Fruit fly (Drosophila melanogaster) whole organism, embryonic: ENCODE measurements around the gene GIIIspla2.

ENCODE experiments used
- ATbp ChIP-seq: fragments of 200-800 bp; sonication (Bioruptor generic); optimal IDR thresholded peaks from 2 replicates; lab custom pipeline; 2017; ENCODE audit warnings: missing biosample characterization, mild to moderate bottlenecking, missing genetic modification characterization, missing genetic modification reagents
- Bgb ChIP-seq: fragments of 200-800 bp; sonication (Bioruptor generic); IDR thresholded peaks from 2 replicates; pipeline ENCODE4 v1.3.6; 2022; ENCODE audit warnings: missing biosample characterization, missing genetic modification characterization; ENCODE audit not compliant: partially characterized antibody
- CG10543 ChIP-seq: fragments of 200-800 bp; sonication (Bioruptor generic); optimal IDR thresholded peaks from 3 replicates; lab custom pipeline; 2017; ENCODE audit warnings: missing biosample characterization, mild to moderate bottlenecking, missing genetic modification characterization, moderate library complexity
- CG11093 ChIP-seq: fragments of 200-800 bp; sonication (Bioruptor generic); IDR thresholded peaks from 3 replicates; pipeline ENCODE4 v1.3.6; 2022; ENCODE audit warnings: missing biosample characterization, missing genetic modification characterization
- CG12659 ChIP-seq: fragments of 200-800 bp; sonication (Bioruptor generic); optimal IDR thresholded peaks from 3 replicates; lab custom pipeline; 2017; ENCODE audit warnings: mild to moderate bottlenecking, missing biosample characterization, missing genetic modification reagents, missing genetic modification characterization
- CG13287 ChIP-seq: fragments of 200-800 bp; sonication (Bioruptor generic); IDR thresholded peaks from 2 replicates; pipeline ENCODE4 v1.3.6; 2022; ENCODE audit warnings: missing biosample characterization, missing genetic modification characterization; ENCODE audit not compliant: partially characterized antibody
- CG14710 ChIP-seq: fragments of 200-800 bp; sonication (Bioruptor generic); optimal IDR thresholded peaks from 3 replicates; lab custom pipeline; 2019; ENCODE audit warnings: missing biosample characterization, mild to moderate bottlenecking, missing genetic modification characterization, moderate library complexity
- CG15514 ChIP-seq: fragments of 200-800 bp; sonication (Bioruptor generic); optimal IDR thresholded peaks from 3 replicates; lab custom pipeline; 2017; ENCODE audit warnings: missing biosample characterization, missing genetic modification characterization, mild to moderate bottlenecking, moderate library complexity, missing genetic modification reagents
- CG16813 ChIP-seq: fragments of 200-800 bp; sonication (Bioruptor generic); IDR thresholded peaks from 3 replicates; pipeline ENCODE4 v1.3.6; 2022; ENCODE audit warnings: missing biosample characterization, missing genetic modification characterization; ENCODE audit not compliant: partially characterized antibody
- CG17385 ChIP-seq: fragments of 200-800 bp; sonication (Bioruptor generic); optimal IDR thresholded peaks from 3 replicates; lab custom pipeline; 2018; ENCODE audit warnings: missing biosample characterization, mild to moderate bottlenecking, missing genetic modification characterization
- CG2129 ChIP-seq: fragments of 200-800 bp; sonication (Bioruptor generic); IDR thresholded peaks from 2 replicates; pipeline ENCODE4 v1.3.6; 2022; ENCODE audit warnings: missing biosample characterization, missing genetic modification characterization; ENCODE audit not compliant: partially characterized antibody
- CG3163 ChIP-seq: fragments of 200-800 bp; sonication (Bioruptor generic); optimal IDR thresholded peaks from 3 replicates; lab custom pipeline; 2016; ENCODE audit warnings: missing biosample characterization, missing genetic modification characterization
- CG42726 ChIP-seq: fragments of 200-800 bp; sonication (Bioruptor generic); IDR thresholded peaks from 2 replicates; pipeline ENCODE4 v1.3.6; 2022; ENCODE audit warnings: missing biosample characterization, missing genetic modification characterization; ENCODE audit not compliant: partially characterized antibody
- CG8290 ChIP-seq, 3 experiments: fragments of 200-800 bp; sonication (Bioruptor generic); optimal IDR thresholded peaks; 2 replicates each; lab custom pipeline; 2016 to 2019; ENCODE audit warnings: missing biosample characterization in 3 of 3, missing genetic modification characterization in 3 of 3, mild to moderate bottlenecking in 2 of 3, moderate library complexity in 1 of 3
- CG8924 ChIP-seq: fragments of 200-800 bp; optimal IDR thresholded peaks from 3 replicates; lab custom pipeline; 2019; ENCODE audit warnings: missing biosample characterization, mild to moderate bottlenecking, missing genetic modification characterization, moderate library complexity
- CG9437 ChIP-seq: fragments of 200-800 bp; sonication (Bioruptor generic); optimal IDR thresholded peaks from 2 replicates; lab custom pipeline; 2018; ENCODE audit warnings: missing biosample characterization, mild to moderate bottlenecking, missing genetic modification characterization
- CG9797 ChIP-seq: fragments of 200-800 bp; sonication (Bioruptor generic); optimal IDR thresholded peaks from 3 replicates; lab custom pipeline; 2018; ENCODE audit warnings: missing biosample characterization, mild to moderate bottlenecking, missing genetic modification characterization
- Camta ChIP-seq: fragments of 200-800 bp; sonication (Bioruptor generic); optimal IDR thresholded peaks from 2 replicates; lab custom pipeline; 2016; ENCODE audit warnings: missing biosample characterization, missing genetic modification characterization
- CoRest ChIP-seq: fragments of 200-800 bp; sonication (Bioruptor generic); optimal IDR thresholded peaks from 3 replicates; lab custom pipeline; 2018; ENCODE audit warnings: missing biosample characterization, mild to moderate bottlenecking, missing genetic modification characterization, moderate library complexity
- Dad ChIP-seq: fragments of 200-800 bp; sonication (Bioruptor generic); optimal IDR thresholded peaks from 3 replicates; lab custom pipeline; 2016; ENCODE audit warnings: missing biosample characterization, missing genetic modification characterization
- Dbx ChIP-seq: fragments of 200-800 bp; sonication (Bioruptor generic); IDR thresholded peaks from 3 replicates; pipeline ENCODE4 v1.3.6; 2022; ENCODE audit warnings: missing biosample characterization, missing genetic modification characterization
- Dp ChIP-seq: fragments of 200-800 bp; sonication (Bioruptor generic); optimal IDR thresholded peaks from 2 replicates; lab custom pipeline; 2018; ENCODE audit warnings: missing biosample characterization, mild to moderate bottlenecking, missing genetic modification characterization, moderate library complexity
- E2f2 ChIP-seq: fragments of 200-800 bp; sonication (Bioruptor generic); IDR thresholded peaks from 2 replicates; pipeline ENCODE4 v1.3.6; 2022; ENCODE audit warnings: missing biosample characterization, missing genetic modification characterization
- Ets65A ChIP-seq: fragments of 200-800 bp; sonication (Bioruptor generic); peaks from one replicate; lab custom pipeline; 2016; ENCODE audit warnings: missing biosample characterization, missing genetic modification characterization
- Fer1 ChIP-seq: fragments of 200-800 bp; sonication (Bioruptor generic); optimal IDR thresholded peaks from 2 replicates; lab custom pipeline; 2017; ENCODE audit warnings: missing biosample characterization, mild to moderate bottlenecking, missing genetic modification characterization
- MESR4 ChIP-seq: fragments of 200-800 bp; sonication (Bioruptor generic); optimal IDR thresholded peaks from 2 replicates; lab custom pipeline; 2018; ENCODE audit warnings: missing biosample characterization, mild to moderate bottlenecking, missing genetic modification characterization, moderate library complexity
- NfI ChIP-seq: fragments of 200-800 bp; sonication (Bioruptor generic); optimal IDR thresholded peaks from 3 replicates; lab custom pipeline; 2018; ENCODE audit warnings: missing biosample characterization, mild to moderate bottlenecking, missing genetic modification characterization, moderate library complexity
- Opbp ChIP-seq: fragments of 200-800 bp; sonication (Bioruptor generic); IDR thresholded peaks from 3 replicates; pipeline ENCODE4 v1.3.6; 2022; ENCODE audit warnings: missing biosample characterization, missing genetic modification characterization; ENCODE audit not compliant: partially characterized antibody
- Ssrp ChIP-seq: fragments of 200-800 bp; sonication (Bioruptor generic); optimal IDR thresholded peaks from 2 replicates; lab custom pipeline; 2018; ENCODE audit warnings: missing biosample characterization, mild to moderate bottlenecking, missing genetic modification characterization, moderate library complexity
- YL-1 ChIP-seq: fragments of 200-800 bp; sonication (Bioruptor generic); optimal IDR thresholded peaks from 3 replicates; lab custom pipeline; 2017; ENCODE audit warnings: missing biosample characterization, mild to moderate bottlenecking, missing genetic modification characterization
- ato ChIP-seq: fragments of 200-800 bp; sonication (Bioruptor generic); IDR thresholded peaks from 2 replicates; pipeline ENCODE4 v1.3.6; 2022; ENCODE audit warnings: missing biosample characterization, missing genetic modification characterization; ENCODE audit not compliant: partially characterized antibody
- bbx ChIP-seq: fragments of 200-800 bp; sonication (Bioruptor generic); IDR thresholded peaks from 2 replicates; pipeline ENCODE4 v1.3.6; 2022; ENCODE audit warnings: missing biosample characterization, missing genetic modification characterization; ENCODE audit not compliant: partially characterized antibody
- btn ChIP-seq: fragments of 200-800 bp; sonication (Bioruptor generic); optimal IDR thresholded peaks from 2 replicates; lab custom pipeline; 2016; ENCODE audit warnings: missing biosample characterization, missing genetic modification characterization
- ci ChIP-seq: fragments of 200-800 bp; sonication (Bioruptor generic); IDR thresholded peaks from 3 replicates; pipeline ENCODE4 v1.3.6; 2022; ENCODE audit warnings: missing biosample characterization, missing genetic modification characterization
- dm ChIP-seq: fragments of 200-800 bp; sonication (Bioruptor generic); optimal IDR thresholded peaks from 3 replicates; lab custom pipeline; 2016; ENCODE audit warnings: missing biosample characterization, missing genetic modification characterization
- gfzf ChIP-seq: fragments of 200-800 bp; sonication (Bioruptor generic); optimal IDR thresholded peaks from 2 replicates; lab custom pipeline; 2016; ENCODE audit warnings: missing biosample characterization, mild to moderate bottlenecking, missing genetic modification characterization, moderate library complexity
- hbn ChIP-seq: fragments of 200-800 bp; sonication (Bioruptor generic); IDR thresholded peaks from 2 replicates; pipeline ENCODE4 v1.3.6; 2022; ENCODE audit warnings: missing biosample characterization, missing genetic modification characterization; ENCODE audit not compliant: partially characterized antibody
- her ChIP-seq: fragments of 200-800 bp; sonication (Bioruptor generic); optimal IDR thresholded peaks from 2 replicates; lab custom pipeline; 2016; ENCODE audit warnings: missing biosample characterization, missing genetic modification characterization
- nerfin-2 ChIP-seq: fragments of 200-800 bp; sonication (Bioruptor generic); IDR thresholded peaks from 2 replicates; pipeline ENCODE4 v1.3.6; 2022; ENCODE audit warnings: missing biosample characterization, missing genetic modification characterization; ENCODE audit not compliant: partially characterized antibody
- org-1 ChIP-seq: fragments of 200-800 bp; sonication (Bioruptor generic); optimal IDR thresholded peaks from 2 replicates; lab custom pipeline; 2017; ENCODE audit warnings: missing biosample characterization, missing genetic modification characterization
- pzg ChIP-seq: fragments of 200-800 bp; sonication (Bioruptor generic); optimal IDR thresholded peaks from 3 replicates; lab custom pipeline; 2018; ENCODE audit warnings: missing biosample characterization, mild to moderate bottlenecking, missing genetic modification characterization, moderate library complexity
- schlank ChIP-seq: fragments of 200-800 bp; sonication (Bioruptor generic); optimal IDR thresholded peaks from 2 replicates; lab custom pipeline; 2018; ENCODE audit warnings: missing biosample characterization, mild to moderate bottlenecking, missing genetic modification characterization
- sna ChIP-seq: fragments of 200-800 bp; sonication (Bioruptor generic); IDR thresholded peaks from 2 replicates; pipeline ENCODE4 v1.3.6; 2022; ENCODE audit warnings: missing biosample characterization, missing genetic modification characterization; ENCODE audit not compliant: partially characterized antibody
- sr ChIP-seq: fragments of 200-800 bp; sonication (Bioruptor generic); IDR thresholded peaks from 3 replicates; pipeline ENCODE4 v1.3.6; 2022; ENCODE audit warnings: missing biosample characterization, missing genetic modification characterization
- stwl ChIP-seq: fragments of 200-800 bp; sonication (Bioruptor generic); optimal IDR thresholded peaks from 3 replicates; lab custom pipeline; 2018; ENCODE audit warnings: missing biosample characterization, mild to moderate bottlenecking, missing genetic modification characterization, moderate library complexity
- tna ChIP-seq: fragments of 200-800 bp; sonication (Bioruptor generic); IDR thresholded peaks from 2 replicates; pipeline ENCODE4 v1.3.6; 2022; ENCODE audit warnings: missing biosample characterization, missing genetic modification characterization; ENCODE audit not compliant: partially characterized antibody

The GIIIspla2 gene

DNA sequence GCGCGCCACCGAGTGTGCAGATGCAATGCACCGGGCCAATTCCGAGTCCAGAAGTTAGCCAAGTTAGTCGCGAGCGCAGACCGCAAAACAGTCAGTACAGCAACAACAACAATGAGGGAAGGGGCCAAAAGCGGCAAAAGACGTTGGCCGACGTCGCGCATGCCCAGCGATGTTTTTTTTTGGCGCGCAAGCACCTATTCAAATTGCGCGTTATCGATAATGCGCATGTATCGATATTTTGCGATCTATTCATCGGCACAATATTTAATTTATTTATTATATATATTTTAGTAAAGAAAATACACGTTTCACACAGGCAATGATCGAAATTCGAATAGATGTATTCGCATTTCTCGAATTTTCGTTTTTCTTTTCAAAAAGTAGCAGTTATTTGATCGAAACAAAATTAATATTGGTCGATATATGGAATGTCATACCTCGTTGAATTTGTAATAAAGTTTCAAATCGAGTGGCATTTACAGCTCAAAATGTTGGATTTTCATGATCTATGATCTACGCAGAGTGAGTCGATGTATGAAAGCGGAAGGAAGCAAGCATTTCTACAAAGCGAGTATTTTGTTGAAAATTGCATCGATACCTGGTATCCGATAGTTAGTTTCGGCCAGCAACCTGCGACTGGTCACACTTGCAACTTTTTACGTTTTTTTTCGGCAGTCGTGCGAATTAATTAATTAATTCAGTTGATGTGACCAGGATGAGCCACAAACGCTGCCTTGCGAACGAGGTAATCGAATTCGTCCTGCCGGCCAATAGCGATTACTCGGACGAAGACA lies 28.0 kb upstream of the GIIIspla2 start, which contains the start of gene CG2116:
Gene CG2116, plus strand, starts transcription at position 609 of the 794 bp plus-strand sequence.
- TF ChIP-seq CG2129 (GFP tag; lab: Robert Waterston, UW) (0 out of 2 replicates have a peak, but pooled peaks have one; percentile 43), her (GFP tag; lab: Kevin White, UChicago) (peak; percentile 85), CG12659 (GFP tag; lab: Kevin White, UChicago) (peak; percentile 51), Camta (no peak), CG42726 (GFP tag; lab: Robert Waterston, UW) (0 out of 2 replicates have a peak, but pooled peaks have one; percentile 40), CG10543 (GFP tag; lab: Kevin White, UChicago) (peak; percentile 9), CG13287 (peak; percentile 72), CG8924 (tag; lab: Kevin White, UChicago) (no peak), CG11093 (GFP tag; lab: Robert Waterston, UW) (no peak), tna (GFP tag; lab: Robert Waterston, UW) (0 out of 2 replicates have a peak, but pooled peaks have one; percentile 11), CG9437 (GFP tag; lab: Kevin White, UChicago) (peak; percentile 37), sna (GFP tag; lab: Robert Waterston, UW) (0 out of 2 replicates have a peak, but pooled peaks have one; percentile 30), Ssrp (tag; lab: Kevin White, UChicago) (no peak), CG17385 (GFP tag; lab: Kevin White, UChicago) (no peak), hbn (GFP tag; lab: Robert Waterston, UW) (peak; percentile 59; the same call in 1 of the 2 replicates), ci (GFP tag; lab: Robert Waterston, UW) (0 out of 3 replicates have a peak, but pooled peaks have one; percentile 25), CG9797 (peak; percentile 78), CoRest (tag; lab: Kevin White, UChicago) (peak; percentile 13), Bgb (GFP tag; lab: Robert Waterston, UW) (peak; percentile 81), Dad (GFP tag; lab: Kevin White, UChicago) (no peak), org-1 (GFP tag; lab: Kevin White, UChicago) (no peak), Dbx (GFP tag; lab: Robert Waterston, UW) (no peak), Dp (GFP tag; lab: Kevin White, UChicago) (peak; percentile 74), Fer1 (GFP tag; lab: Kevin White, UChicago) (no peak), Opbp (GFP tag; lab: Robert Waterston, UW) (peak; percentile 43; the same call in 2 of the 3 replicates), gfzf (GFP tag; lab: Kevin White, UChicago) (peak; percentile 80), E2f2 (GFP tag; lab: Robert Waterston, UW) (peak; percentile 84), dm (GFP tag; lab: Kevin White, UChicago) (no peak), NfI (no peak), stwl (tag; lab: Kevin White, UChicago) (peak; percentile 18), pzg (GFP tag; lab: Kevin White, UChicago) (peak; percentile 64), Ets65A (GFP tag; lab: Kevin White, UChicago) (peak; percentile 70), schlank (tag; lab: Kevin White, UChicago) (no peak), nerfin-2 (0 out of 2 replicates have a peak, but pooled peaks have one; percentile 23), CG14710 (tag; lab: Kevin White, UChicago) (peak; percentile 61), bbx (GFP tag; lab: Robert Waterston, UW) (peak; percentile 63), CG16813 (GFP tag; lab: Robert Waterston, UW) (peak; percentile 79), btn (no peak), sr (GFP tag; lab: Robert Waterston, UW) (no peak), CG3163 (GFP tag; lab: Kevin White, UChicago) (no peak), ato (GFP tag; lab: Robert Waterston, UW) (peak; percentile 63), YL-1 (GFP tag; lab: Kevin White, UChicago) (peak; percentile 11), CG8290 (GFP tag; optimal IDR thresholded peaks at IDR 0.05; lab: Kevin White, UChicago) (peak; percentile 22), CG8290 (tag; optimal IDR thresholded peaks at IDR 0.05; lab: Kevin White, UChicago) (peak in 1 of 2 experiments; percentile 26), MESR4 (GFP tag; lab: Kevin White, UChicago) (peak; percentile 84), ATbp (no peak), CG15514 (GFP tag; lab: Kevin White, UChicago) (peak; percentile 59)
